Worm (Caenorhabditis elegans) whole organism, L1 larva: ENCODE data around the gene stc-1.

ENCODE experiments used
- aly-2 ChIP-seq: fragments of 150-350 bp; optimal IDR thresholded peaks from 2 replicates; lab custom pipeline; 2014; ENCODE audit warnings: missing biosample characterization, missing genetic modification characterization
- efl-1 ChIP-seq, 4 experiments: fragments of 150-350 bp; optimal IDR thresholded peaks in 3 of 4; peaks in 1 of 4; 1 replicate in 1 of 4; 2 replicates in 3 of 4; lab custom pipeline; 2014; ENCODE audit warnings: missing biosample characterization in 2 of 4, missing genetic modification characterization in 2 of 4, missing genetic modification reagents in 2 of 4
- lin-35 ChIP-seq, 2 experiments: fragments of 150-350 bp; optimal IDR thresholded peaks; 2 replicates each; lab custom pipeline; 2014; ENCODE audit warnings: missing biosample characterization in 2 of 2, missing genetic modification characterization in 2 of 2, missing genetic modification reagents in 2 of 2
- nhr-11 ChIP-seq: fragments of 150-350 bp; optimal IDR thresholded peaks from 2 replicates; lab custom pipeline; 2014; ENCODE audit warnings: missing biosample characterization, missing genetic modification characterization
- nhr-20 ChIP-seq: sonication (generic microtip); optimal IDR thresholded peaks from 2 replicates; lab custom pipeline; 2016; ENCODE audit warnings: mild to moderate bottlenecking, missing genetic modification characterization, missing compliant biosample characterization
- nhr-76 ChIP-seq: sonication (generic microtip); optimal IDR thresholded peaks from 2 replicates; lab custom pipeline; 2017; ENCODE audit warnings: missing biosample characterization, missing genetic modification characterization
- nhr-77 ChIP-seq: fragments of 150-350 bp; optimal IDR thresholded peaks from 2 replicates; lab custom pipeline; 2014; ENCODE audit warnings: missing biosample characterization, missing genetic modification characterization
- nhr-84 ChIP-seq: sonication (generic microtip); optimal IDR thresholded peaks from 2 replicates; lab custom pipeline; 2017; ENCODE audit warnings: missing biosample characterization, missing genetic modification characterization
- skn-1 ChIP-seq: fragments of 150-350 bp; optimal IDR thresholded peaks from 2 replicates; lab custom pipeline; 2014; ENCODE audit warnings: missing biosample characterization, missing genetic modification characterization

DNA sequence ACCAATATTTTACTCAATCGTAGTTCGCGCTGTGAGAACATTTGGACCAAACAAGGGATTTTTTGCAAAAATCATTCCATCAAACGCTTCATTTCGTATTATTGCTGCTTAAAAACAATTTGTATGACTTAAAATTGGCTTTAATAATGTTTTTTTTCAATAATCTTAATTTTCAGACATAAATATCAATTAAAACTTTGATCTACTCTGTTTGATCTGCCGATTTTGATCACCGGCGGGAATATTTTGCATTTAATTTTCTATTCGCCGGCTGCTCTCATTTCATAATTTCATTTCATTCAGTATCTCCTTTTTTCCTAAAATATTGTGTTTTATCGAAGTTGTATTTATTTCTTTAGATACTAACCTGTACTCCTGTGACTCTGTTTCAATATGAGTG lies 9.2 kb upstream of the stc-1 start, which contains the start of gene puf-5:
- TF ChIP-seq efl-1 (optimal IDR thresholded peaks at IDR 0.05; lab: Kevin White, UChicago) (no peak), efl-1 (GFP tag; optimal IDR thresholded peaks at IDR 0.05 in 1 of 2; lab: Kevin White, UChicago) (no peak), nhr-76 (tag; lab: Kevin White, UChicago) (no peak), nhr-20 (tag; lab: Kevin White, UChicago) (no peak), nhr-77 (tag; lab: Kevin White, UChicago) (no peak), nhr-11 (tag; lab: Kevin White, UChicago) (no peak), lin-35 (GFP tag; optimal IDR thresholded peaks at IDR 0.05; lab: Kevin White, UChicago) (no peak), nhr-84 (tag; lab: Kevin White, UChicago) (no peak), skn-1 (tag; lab: Kevin White, UChicago) (no peak), aly-2 (tag; lab: Kevin White, UChicago) (no peak)
